Worm (Caenorhabditis elegans) whole organism, L2 larva: Measurements from ENCODE around the gene gei-1.

Source experiments
- ZK546.5 ChIP-seq: sonication (generic microtip); optimal IDR thresholded peaks from 2 replicates; lab custom pipeline; 2017; ENCODE audit warnings: missing biosample characterization, missing genetic modification characterization
- gmeb-1 ChIP-seq: fragments of 150-350 bp; optimal IDR thresholded peaks from 2 replicates; lab custom pipeline; 2014; ENCODE audit warnings: missing biosample characterization, missing genetic modification characterization
- lin-11 ChIP-seq: fragments of 150-350 bp; sonication (generic microtip); optimal IDR thresholded peaks from 2 replicates; lab custom pipeline; 2014; ENCODE audit warnings: missing biosample characterization, missing genetic modification characterization, inconsistent platforms, mixed read lengths
- lin-13 ChIP-seq: fragments of 150-350 bp; optimal IDR thresholded peaks from 2 replicates; lab custom pipeline; 2014; ENCODE audit warnings: missing biosample characterization, missing genetic modification reagents, missing genetic modification characterization
- lin-39 ChIP-seq: fragments of 150-350 bp; optimal IDR thresholded peaks from 2 replicates; lab custom pipeline; 2014; ENCODE audit warnings: missing biosample characterization, missing genetic modification reagents, missing genetic modification characterization
- mdl-1 ChIP-seq, 2 experiments: fragments of 150-350 bp in 1 of 2; sonication (generic microtip) in 1 of 2; optimal IDR thresholded peaks; 2 replicates each; lab custom pipeline; 2017; ENCODE audit warnings: missing biosample characterization in 2 of 2, missing genetic modification characterization in 2 of 2
- nhr-10 ChIP-seq: sonication (generic microtip); optimal IDR thresholded peaks from 2 replicates; lab custom pipeline; 2017; ENCODE audit warnings: missing biosample characterization, missing genetic modification characterization
- nhr-237 ChIP-seq: fragments of 150-350 bp; optimal IDR thresholded peaks from 2 replicates; lab custom pipeline; 2014; ENCODE audit warnings: missing biosample characterization, missing genetic modification characterization
- unc-39 ChIP-seq: fragments of 150-350 bp; optimal IDR thresholded peaks from 2 replicates; lab custom pipeline; 2014; ENCODE audit warnings: missing biosample characterization, missing genetic modification characterization
- ztf-11 ChIP-seq: sonication (generic microtip); optimal IDR thresholded peaks from 2 replicates; lab custom pipeline; 2017; ENCODE audit warnings: missing biosample characterization, missing genetic modification characterization

ce11 chrIII:3329467-3329866, 15.2 kb upstream of the gei-1 start:
- TF ChIP-seq ztf-11 (tag; lab: Kevin White, UChicago) (no peak), mdl-1 (tag; optimal IDR thresholded peaks at IDR 0.05; lab: Kevin White, UChicago) (no peak), lin-39 (tag; lab: Kevin White, UChicago) (no peak), lin-11 (tag; lab: Kevin White, UChicago) (no peak), ZK546.5 (tag; lab: Kevin White, UChicago) (no peak), nhr-10 (tag; lab: Kevin White, UChicago) (no peak), unc-39 (tag; lab: Kevin White, UChicago) (no peak), gmeb-1 (tag; lab: Kevin White, UChicago) (no peak), lin-13 (GFP tag; lab: Kevin White, UChicago) (no peak), nhr-237 (tag; lab: Kevin White, UChicago) (no peak)
